Fruit fly (Drosophila melanogaster) whole organism, adult: ENCODE data around the gene CG7497.

Experiments
- CG11617 ChIP-seq: fragments of 200-800 bp; sonication (Bioruptor generic); optimal IDR thresholded peaks from 2 replicates; lab custom pipeline; 2017; ENCODE audit warnings: mild to moderate bottlenecking, missing biosample characterization, missing genetic modification reagents, missing genetic modification characterization
- CG12768 ChIP-seq: fragments of 200-800 bp; sonication (Bioruptor generic); optimal IDR thresholded peaks from 2 replicates; lab custom pipeline; 2017; ENCODE audit warnings: missing biosample characterization, missing genetic modification characterization, mild to moderate bottlenecking, moderate library complexity, missing genetic modification reagents
- CG14711 ChIP-seq: fragments of 200-800 bp; sonication (Bioruptor generic); optimal IDR thresholded peaks from 2 replicates; lab custom pipeline; 2018; ENCODE audit warnings: missing biosample characterization, mild to moderate bottlenecking, missing genetic modification characterization, moderate library complexity
- CG1620 ChIP-seq: fragments of 200-800 bp; sonication (Bioruptor generic); optimal IDR thresholded peaks from 2 replicates; lab custom pipeline; 2016; ENCODE audit warnings: missing biosample characterization, missing genetic modification characterization
- CG33017 ChIP-seq: fragments of 200-800 bp; sonication (Bioruptor generic); optimal IDR thresholded peaks from 2 replicates; lab custom pipeline; 2018; ENCODE audit warnings: missing biosample characterization, mild to moderate bottlenecking, missing genetic modification characterization, moderate library complexity
- CG5204 ChIP-seq: fragments of 200-800 bp; sonication (Bioruptor generic); optimal IDR thresholded peaks from 2 replicates; lab custom pipeline; 2016; ENCODE audit warnings: missing biosample characterization, missing genetic modification characterization
- CG7045 ChIP-seq: fragments of 200-800 bp; sonication (Bioruptor generic); optimal IDR thresholded peaks from 2 replicates; lab custom pipeline; 2017; ENCODE audit warnings: missing biosample characterization, mild to moderate bottlenecking, missing genetic modification characterization
- CG7101 ChIP-seq: fragments of 200-800 bp; sonication (Bioruptor generic); optimal IDR thresholded peaks from 2 replicates; lab custom pipeline; 2018; ENCODE audit warnings: missing biosample characterization, mild to moderate bottlenecking, missing genetic modification characterization, moderate library complexity
- Clk ChIP-seq: fragments of 200-800 bp; sonication (Bioruptor generic); optimal IDR thresholded peaks from 2 replicates; lab custom pipeline; 2017; ENCODE audit warnings: missing biosample characterization, missing genetic modification characterization
- Crg-1 ChIP-seq: fragments of 200-800 bp; sonication (Bioruptor generic); optimal IDR thresholded peaks from 2 replicates; lab custom pipeline; 2016; ENCODE audit warnings: missing biosample characterization, missing genetic modification characterization
- Hr96 ChIP-seq: fragments of 200-800 bp; sonication (Bioruptor generic); optimal IDR thresholded peaks from 2 replicates; lab custom pipeline; 2016; ENCODE audit warnings: missing biosample characterization, missing genetic modification characterization
- Mnt ChIP-seq: fragments of 200-800 bp; sonication (Bioruptor generic); optimal IDR thresholded peaks from 2 replicates; lab custom pipeline; 2016; ENCODE audit warnings: missing biosample characterization, mild to moderate bottlenecking, missing genetic modification characterization
- bab1 ChIP-seq: fragments of 200-800 bp; sonication (Bioruptor generic); optimal IDR thresholded peaks from 3 replicates; lab custom pipeline; 2019; ENCODE audit warnings: missing biosample characterization, mild to moderate bottlenecking, missing genetic modification characterization, moderate library complexity
- cic ChIP-seq: fragments of 200-800 bp; sonication (Bioruptor generic); optimal IDR thresholded peaks from 2 replicates; lab custom pipeline; 2017; ENCODE audit warnings: missing biosample characterization, mild to moderate bottlenecking, missing genetic modification characterization, moderate library complexity
- cnc ChIP-seq, 2 experiments: fragments of >200 bp; optimal IDR thresholded peaks; 2 replicates each; lab custom pipeline; 2017
- kay ChIP-seq: fragments of 200-800 bp; sonication (Bioruptor generic); peaks from one replicate; lab custom pipeline; 2016; ENCODE audit warnings: missing biosample characterization, missing genetic modification characterization, borderline replicate concordance
- ovo ChIP-seq: fragments of 200-800 bp; sonication (Bioruptor generic); optimal IDR thresholded peaks from 2 replicates; lab custom pipeline; 2016; ENCODE audit warnings: missing biosample characterization, missing genetic modification characterization
- pad ChIP-seq: fragments of 200-800 bp; sonication (Bioruptor generic); optimal IDR thresholded peaks from 3 replicates; lab custom pipeline; 2017; ENCODE audit warnings: missing biosample characterization, missing genetic modification characterization, mild to moderate bottlenecking, moderate library complexity, missing genetic modification reagents
- tj ChIP-seq: fragments of 200-800 bp; sonication (Bioruptor generic); optimal IDR thresholded peaks from 3 replicates; lab custom pipeline; 2017; ENCODE audit warnings: missing biosample characterization, mild to moderate bottlenecking, missing genetic modification characterization, moderate library complexity
- toe ChIP-seq: fragments of 200-800 bp; sonication (Bioruptor generic); optimal IDR thresholded peaks from 2 replicates; lab custom pipeline; 2016; ENCODE audit warnings: missing biosample characterization, missing genetic modification characterization

The CG7497 gene

dm6 chr3L:17610896-17611711 is 22.1 kb upstream of the CG7497 start:
- peak; percentile 53 for TF ChIP-seq CG14711
- TF ChIP-seq kay (GFP tag; lab: Kevin White, UChicago) = peak; percentile 49
- TF ChIP-seq Crg-1 = no peak
- TF ChIP-seq pad = peak; percentile 27
- peak; percentile 27 for TF ChIP-seq bab1 (GFP tag; lab: Kevin White, UChicago)
- peak; percentile 2 for TF ChIP-seq CG1620 (GFP tag; lab: Kevin White, UChicago)

DNA sequence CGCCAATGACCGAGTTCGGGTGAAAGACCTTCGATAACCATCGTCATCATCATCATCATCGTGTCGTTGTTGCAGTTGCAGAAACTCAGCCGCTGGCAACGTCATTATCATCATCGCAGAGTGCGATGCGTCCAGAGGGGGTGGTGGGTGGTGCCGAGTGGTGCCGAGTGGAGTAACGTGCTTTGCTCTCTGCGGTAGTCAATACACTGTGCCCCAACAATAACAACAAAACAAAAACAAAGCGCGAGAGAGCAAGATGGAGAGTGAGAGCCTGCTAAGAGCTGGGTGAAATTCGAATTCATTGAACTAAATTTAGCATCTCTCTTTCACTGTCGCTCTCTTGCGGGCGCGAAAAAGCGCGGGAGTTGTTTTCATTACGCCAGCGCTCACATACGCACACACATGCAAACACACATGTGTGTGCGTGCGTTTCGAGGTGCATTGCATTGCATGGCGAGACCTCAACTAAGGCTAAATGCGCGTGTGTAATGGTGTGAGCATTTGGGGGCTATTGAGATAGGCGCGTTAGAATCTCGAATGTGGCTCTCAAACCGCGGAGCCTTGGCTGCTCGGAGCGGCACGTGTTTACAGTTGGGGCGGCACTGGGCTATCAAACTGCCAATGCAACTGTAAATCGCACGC is 21.3 kb upstream of the CG7497 start:
- no peak for TF ChIP-seq kay (GFP tag; lab: Kevin White, UChicago)
- no peak for TF ChIP-seq toe (GFP tag; lab: Kevin White, UChicago)
- peak; percentile 8 for TF ChIP-seq bab1 (GFP tag; lab: Kevin White, UChicago)
- peak; percentile 33 for TF ChIP-seq CG7045 (GFP tag; lab: Kevin White, UChicago)
- TF ChIP-seq CG7101 = peak; percentile 29
- no peak for TF ChIP-seq CG14711
- TF ChIP-seq CG12768 = peak; percentile 84
- peak; percentile 97 for TF ChIP-seq Mnt (GFP tag; lab: Kevin White, UChicago)
- TF ChIP-seq pad = peak; percentile 30
- TF ChIP-seq Hr96 (GFP tag; lab: Kevin White, UChicago) = no peak
- peak; percentile 75 for TF ChIP-seq ovo (GFP tag; lab: Kevin White, UChicago)
- no peak for TF ChIP-seq CG5204 (GFP tag; lab: Kevin White, UChicago)
- TF ChIP-seq CG11617 (GFP tag; lab: Kevin White, UChicago) = no peak
- peak; percentile 49 for TF ChIP-seq CG33017
- TF ChIP-seq Clk (GFP tag; lab: Kevin White, UChicago) = peak; percentile 53
- no peak for TF ChIP-seq CG1620 (GFP tag; lab: Kevin White, UChicago)
- no peak for TF ChIP-seq cnc (optimal IDR thresholded peaks at IDR 0.05; lab: Kevin White, UChicago)
- TF ChIP-seq Crg-1 = peak; percentile 7
- peak; percentile 27 for TF ChIP-seq tj (GFP tag; lab: Kevin White, UChicago)
- TF ChIP-seq cic (GFP tag; lab: Kevin White, UChicago) = peak; percentile 88

DNA sequence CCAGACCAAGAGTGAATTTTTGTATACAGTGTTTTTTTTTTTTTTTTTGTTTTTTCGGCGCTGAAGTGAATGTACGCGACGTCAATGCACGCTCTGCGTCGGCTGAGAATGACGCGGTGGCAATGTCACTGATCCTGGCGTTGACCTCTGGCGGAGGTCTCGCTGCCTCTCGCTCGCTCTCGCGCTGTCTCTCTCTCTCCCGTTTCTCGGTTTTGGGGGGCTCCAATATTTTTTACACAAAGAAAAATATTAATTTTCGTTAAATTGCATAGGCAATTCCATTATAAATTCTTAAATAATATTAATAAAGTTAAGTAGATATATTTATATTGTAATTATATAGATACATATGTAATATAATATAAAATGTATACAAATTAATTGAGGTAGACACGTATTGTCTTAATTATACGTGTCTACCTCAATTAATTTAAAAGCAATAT is 19.9 kb upstream of the CG7497 start:
- TF ChIP-seq toe (GFP tag; lab: Kevin White, UChicago) (no peak), kay (GFP tag; lab: Kevin White, UChicago) (no peak), Clk (GFP tag; lab: Kevin White, UChicago) (no peak)

DNA sequence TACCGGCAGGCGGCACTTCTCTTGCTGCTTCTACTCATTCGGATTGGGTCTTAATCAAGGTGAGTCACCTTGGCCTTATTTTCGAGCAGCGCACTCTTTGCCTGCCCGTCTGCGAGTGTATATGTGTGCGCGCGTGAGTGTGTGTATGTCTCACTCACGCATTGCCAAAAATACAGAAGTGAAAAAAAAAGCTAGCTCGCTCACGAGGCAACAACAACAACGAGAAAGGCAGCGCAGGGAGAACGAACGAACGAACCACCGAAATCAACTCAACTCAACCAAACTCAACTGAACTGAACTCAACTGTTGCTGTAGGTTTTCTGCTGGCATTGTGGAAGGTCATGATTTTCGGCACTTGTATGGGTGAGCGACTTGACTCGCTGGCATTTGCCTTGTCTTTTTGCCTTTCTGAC is 19.3 kb upstream of the CG7497 start:
- TF ChIP-seq tj (GFP tag; lab: Kevin White, UChicago) = peak; percentile 68
- TF ChIP-seq Crg-1 = no peak

DNA sequence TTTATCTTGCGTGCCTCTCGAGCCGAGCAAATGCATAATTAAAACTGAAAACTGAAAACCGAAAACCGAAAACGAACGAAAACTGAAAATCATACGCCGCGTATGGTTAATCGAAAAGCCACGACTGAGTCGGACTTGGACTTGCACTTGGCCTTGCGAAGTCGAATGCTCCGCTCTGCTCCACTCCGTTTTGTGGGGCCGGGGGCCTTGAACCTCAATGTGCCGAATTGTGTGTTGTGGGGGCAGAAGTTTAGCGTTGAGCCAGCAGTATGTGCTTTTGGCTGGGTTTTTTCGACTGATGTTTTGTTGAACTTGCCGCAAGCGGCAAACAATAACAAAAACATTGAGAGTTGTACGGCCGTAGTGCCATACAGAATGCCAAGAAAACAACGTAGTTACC is 18.0 kb upstream of the CG7497 start:
- TF ChIP-seq CG7101 (no peak), tj (GFP tag; lab: Kevin White, UChicago) (peak; percentile 43)

DNA sequence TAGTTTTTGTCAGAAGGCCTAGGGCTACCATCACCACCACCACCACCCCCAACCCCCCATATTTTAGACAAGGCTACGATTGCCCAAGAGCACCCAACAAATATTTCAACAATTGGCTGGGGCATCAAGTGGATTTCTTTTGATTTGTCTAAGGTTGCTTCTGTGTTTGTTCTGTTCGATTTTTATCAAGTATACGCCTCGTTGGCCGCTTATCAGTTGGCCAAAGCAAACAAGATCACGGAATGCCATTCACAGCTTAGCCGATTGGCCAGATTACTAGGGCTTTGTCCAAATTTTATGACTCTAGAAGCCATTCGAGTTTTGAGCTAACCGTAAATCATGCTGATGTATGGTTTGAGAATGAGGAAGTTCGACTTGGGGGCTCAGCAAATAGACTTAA is 17.4 kb upstream of the CG7497 start:
- TF ChIP-seq tj (GFP tag; lab: Kevin White, UChicago) = no peak
- TF ChIP-seq ovo (GFP tag; lab: Kevin White, UChicago) = no peak
- TF ChIP-seq Hr96 (GFP tag; lab: Kevin White, UChicago) = no peak
- no peak for TF ChIP-seq toe (GFP tag; lab: Kevin White, UChicago)
- no peak for TF ChIP-seq CG14711
- TF ChIP-seq Crg-1 = no peak
- TF ChIP-seq CG1620 (GFP tag; lab: Kevin White, UChicago) = no peak
- no peak for TF ChIP-seq kay (GFP tag; lab: Kevin White, UChicago)

DNA sequence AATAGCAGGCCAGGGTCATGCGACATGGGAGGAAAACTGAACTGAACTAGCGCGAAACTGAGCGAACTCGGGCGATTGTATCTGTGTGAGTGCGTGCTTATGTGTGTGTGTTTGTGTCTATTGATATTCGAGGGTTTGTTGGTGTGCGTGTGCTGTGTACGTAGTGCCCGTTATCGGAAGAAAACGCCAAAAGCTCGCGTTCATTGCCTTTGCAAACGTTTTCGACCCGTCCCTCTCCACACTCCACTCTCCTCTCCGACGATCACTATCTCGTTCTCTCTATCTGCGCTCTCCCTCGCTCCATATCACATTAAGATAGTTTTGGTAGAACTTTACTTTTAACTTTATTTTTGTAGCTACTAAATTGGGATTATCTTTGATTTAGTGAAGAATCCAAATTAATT is 16.4 kb upstream of the CG7497 start:
- no peak for TF ChIP-seq CG1620 (GFP tag; lab: Kevin White, UChicago)
- TF ChIP-seq CG14711 = no peak
- no peak for TF ChIP-seq Clk (GFP tag; lab: Kevin White, UChicago)
- no peak for TF ChIP-seq Hr96 (GFP tag; lab: Kevin White, UChicago)
- peak; percentile 39 for TF ChIP-seq Crg-1
- TF ChIP-seq CG12768 = peak; percentile 76
- TF ChIP-seq toe (GFP tag; lab: Kevin White, UChicago) = no peak
- peak; percentile 9 for TF ChIP-seq CG7045 (GFP tag; lab: Kevin White, UChicago)
- TF ChIP-seq pad = peak; percentile 10
- no peak for TF ChIP-seq bab1 (GFP tag; lab: Kevin White, UChicago)
- no peak for TF ChIP-seq kay (GFP tag; lab: Kevin White, UChicago)
- TF ChIP-seq cnc (optimal IDR thresholded peaks at IDR 0.05; lab: Kevin White, UChicago) = no peak
- TF ChIP-seq ovo (GFP tag; lab: Kevin White, UChicago) = peak; percentile 78
- peak; percentile 62 for TF ChIP-seq Mnt (GFP tag; lab: Kevin White, UChicago)
- peak; percentile 33 for TF ChIP-seq CG33017
- TF ChIP-seq cic (GFP tag; lab: Kevin White, UChicago) = peak; percentile 92
- TF ChIP-seq tj (GFP tag; lab: Kevin White, UChicago) = no peak
- no peak for TF ChIP-seq CG5204 (GFP tag; lab: Kevin White, UChicago)
- TF ChIP-seq CG11617 (GFP tag; lab: Kevin White, UChicago) = peak; percentile 19
- peak; percentile 5 for TF ChIP-seq CG7101
